Fruit fly (Drosophila melanogaster) whole organism, embryonic: ENCODE measurements around the gene I-2.
A peak's percentile ranks its signal among the peaks of the same experiment; 100 is the strongest.

Experiments
- Ada2b ChIP-seq: fragments of 200-800 bp; sonication (Bioruptor generic); IDR thresholded peaks from 2 replicates; pipeline ENCODE4 v1.3.6; 2022; ENCODE audit warnings: missing biosample characterization, missing genetic modification characterization
- Atf3 ChIP-seq: fragments of 200-800 bp; sonication (Bioruptor generic); optimal IDR thresholded peaks from 3 replicates; lab custom pipeline; 2016; ENCODE audit warnings: missing biosample characterization, missing genetic modification characterization
- Awh ChIP-seq: fragments of 200-800 bp; sonication (Bioruptor generic); IDR thresholded peaks from 2 replicates; pipeline ENCODE4, ENCODE4 v1.3.6; 2022; ENCODE audit warnings: missing biosample characterization, missing genetic modification characterization
- Blimp-1 ChIP-seq: fragments of 200-800 bp; sonication (Bioruptor generic); optimal IDR thresholded peaks from 3 replicates; lab custom pipeline; 2018; ENCODE audit warnings: missing biosample characterization, missing genetic modification characterization, mild to moderate bottlenecking, moderate library complexity, missing genetic modification reagents
- CG10959 ChIP-seq: fragments of 200-800 bp; sonication (Bioruptor generic); IDR thresholded peaks from 2 replicates; pipeline ENCODE4 v1.3.6; 2022; ENCODE audit warnings: missing biosample characterization, missing genetic modification characterization
- CG16863 ChIP-seq: fragments of 200-800 bp; sonication (Bioruptor generic); optimal IDR thresholded peaks from 3 replicates; lab custom pipeline; 2016; ENCODE audit warnings: missing biosample characterization, missing genetic modification characterization
- CG17361 ChIP-seq: fragments of 200-800 bp; sonication (Bioruptor generic); IDR thresholded peaks from 3 replicates; pipeline ENCODE4 v1.3.6; 2022; ENCODE audit warnings: missing biosample characterization, missing genetic modification characterization
- CG17829 ChIP-seq: fragments of 200-800 bp; optimal IDR thresholded peaks from 2 replicates; lab custom pipeline; 2019; ENCODE audit warnings: missing biosample characterization, mild to moderate bottlenecking, missing genetic modification characterization, moderate library complexity
- CG2116 ChIP-seq: fragments of 200-800 bp; sonication (Bioruptor generic); optimal IDR thresholded peaks from 3 replicates; lab custom pipeline; 2018; ENCODE audit warnings: missing biosample characterization, mild to moderate bottlenecking, missing genetic modification characterization
- CG30431 ChIP-seq: fragments of 200-800 bp; sonication (Bioruptor generic); optimal IDR thresholded peaks from 2 replicates; lab custom pipeline; 2017; ENCODE audit warnings: missing biosample characterization, missing genetic modification characterization
- CG33557 ChIP-seq: fragments of 200-800 bp; sonication (Bioruptor generic); optimal IDR thresholded peaks from 2 replicates; lab custom pipeline; 2019; ENCODE audit warnings: missing biosample characterization, mild to moderate bottlenecking, missing genetic modification characterization, moderate library complexity
- CG4328 ChIP-seq: fragments of 200-800 bp; sonication (Bioruptor generic); optimal IDR thresholded peaks from 3 replicates; lab custom pipeline; 2017; ENCODE audit warnings: missing biosample characterization, missing genetic modification reagents, missing genetic modification characterization
- CG5245 ChIP-seq: fragments of 200-800 bp; sonication (Bioruptor generic); optimal IDR thresholded peaks from 3 replicates; lab custom pipeline; 2016; ENCODE audit warnings: missing biosample characterization, missing genetic modification characterization
- CG6765 ChIP-seq: fragments of 200-800 bp; sonication (Bioruptor generic); optimal IDR thresholded peaks from 3 replicates; lab custom pipeline; 2017; ENCODE audit warnings: missing biosample characterization, mild to moderate bottlenecking, missing genetic modification characterization
- CG6854 ChIP-seq: fragments of 200-800 bp; sonication (Bioruptor generic); optimal IDR thresholded peaks from 3 replicates; lab custom pipeline; 2017; ENCODE audit warnings: missing biosample characterization, mild to moderate bottlenecking, missing genetic modification characterization
- CG8944 ChIP-seq: fragments of 200-800 bp; sonication (Bioruptor generic); optimal IDR thresholded peaks from 3 replicates; lab custom pipeline; 2016; ENCODE audit warnings: missing biosample characterization, missing genetic modification characterization
- CG9437 ChIP-seq: fragments of 200-800 bp; sonication (Bioruptor generic); optimal IDR thresholded peaks from 2 replicates; lab custom pipeline; 2018; ENCODE audit warnings: missing biosample characterization, mild to moderate bottlenecking, missing genetic modification characterization
- CG9609 ChIP-seq: fragments of 200-800 bp; sonication (Bioruptor generic); optimal IDR thresholded peaks from 3 replicates; lab custom pipeline; 2016; ENCODE audit warnings: missing biosample characterization, missing genetic modification characterization
- E2f1 ChIP-seq: fragments of 200-800 bp; sonication (Bioruptor generic); IDR thresholded peaks from 2 replicates; pipeline ENCODE4 v1.3.6; 2022; ENCODE audit warnings: missing biosample characterization, missing genetic modification characterization
- ERR ChIP-seq: fragments of 200-800 bp; sonication (Bioruptor generic); optimal IDR thresholded peaks from 2 replicates; lab custom pipeline; 2016; ENCODE audit warnings: missing biosample characterization, missing genetic modification characterization
- Gug ChIP-seq: fragments of 200-800 bp; sonication (Bioruptor generic); IDR thresholded peaks from 4 replicates; pipeline ENCODE4 v1.3.6; 2022; ENCODE audit warnings: missing biosample characterization, missing genetic modification characterization
- HLH3B ChIP-seq: fragments of 200-800 bp; sonication (Bioruptor generic); IDR thresholded peaks from 2 replicates; pipeline ENCODE4 v1.3.6; 2022; ENCODE audit warnings: missing biosample characterization, missing genetic modification characterization
- Hmx ChIP-seq: fragments of 200-800 bp; sonication (Bioruptor generic); optimal IDR thresholded peaks from 2 replicates; lab custom pipeline; 2016; ENCODE audit warnings: missing biosample characterization, missing genetic modification characterization
- Hr3 ChIP-seq: fragments of 200-800 bp; sonication (Bioruptor generic); optimal IDR thresholded peaks from 3 replicates; lab custom pipeline; 2016; ENCODE audit warnings: missing biosample characterization, missing genetic modification characterization
- Lhr ChIP-seq: fragments of 200-800 bp; sonication (Bioruptor generic); optimal IDR thresholded peaks from 3 replicates; lab custom pipeline; 2017; ENCODE audit warnings: mild to moderate bottlenecking, missing biosample characterization, missing genetic modification reagents, missing genetic modification characterization
- MBD-R2 ChIP-seq: fragments of 200-800 bp; sonication (Bioruptor generic); IDR thresholded peaks from 2 replicates; pipeline ENCODE4 v1.3.6; 2022; ENCODE audit warnings: missing biosample characterization, missing genetic modification characterization
- MTF-1 ChIP-seq: fragments of 200-800 bp; sonication (Bioruptor generic); optimal IDR thresholded peaks from 2 replicates; lab custom pipeline; 2018; ENCODE audit warnings: missing biosample characterization, mild to moderate bottlenecking, missing genetic modification characterization, borderline replicate concordance
- PHDP ChIP-seq: fragments of 200-800 bp; sonication (Bioruptor generic); optimal IDR thresholded peaks from 3 replicates; lab custom pipeline; 2018; ENCODE audit warnings: missing biosample characterization, mild to moderate bottlenecking, missing genetic modification characterization, moderate library complexity
- Ptx1 ChIP-seq: fragments of 200-800 bp; sonication (Bioruptor generic); IDR thresholded peaks from 2 replicates; pipeline ENCODE4 v1.3.6; 2022; ENCODE audit warnings: missing biosample characterization, missing genetic modification characterization
- Scr ChIP-seq: fragments of 200-800 bp; sonication (Bioruptor generic); IDR thresholded peaks from 2 replicates; pipeline ENCODE4 v1.3.6; 2022; ENCODE audit warnings: missing biosample characterization, missing genetic modification characterization; ENCODE audit not compliant: partially characterized antibody
- Taf1 ChIP-seq: fragments of 200-800 bp; sonication (Bioruptor generic); IDR thresholded peaks from 2 replicates; pipeline ENCODE4 v1.3.6; 2022; ENCODE audit warnings: missing biosample characterization, missing genetic modification characterization
- Usf ChIP-seq: fragments of 200-800 bp; sonication (Bioruptor generic); optimal IDR thresholded peaks from 2 replicates; lab custom pipeline; 2017; ENCODE audit warnings: missing genotype, missing biosample characterization, missing genetic modification characterization
- aop ChIP-seq: fragments of 200-800 bp; sonication (Bioruptor generic); IDR thresholded peaks from 2 replicates; pipeline ENCODE4 v1.3.6; 2022; ENCODE audit warnings: missing biosample characterization, missing genetic modification characterization
- bab2 ChIP-seq: fragments of 200-800 bp; sonication (Bioruptor generic); optimal IDR thresholded peaks from 2 replicates; lab custom pipeline; 2016; ENCODE audit warnings: missing biosample characterization, missing genetic modification characterization
- bigmax ChIP-seq: fragments of 200-800 bp; sonication (Bioruptor generic); optimal IDR thresholded peaks from 2 replicates; lab custom pipeline; 2018; ENCODE audit warnings: missing biosample characterization, mild to moderate bottlenecking, missing genetic modification characterization
- chm ChIP-seq: fragments of 200-800 bp; sonication (Bioruptor generic); IDR thresholded peaks from 2 replicates; pipeline ENCODE4 v1.3.6; 2022; ENCODE audit warnings: missing biosample characterization, missing genetic modification characterization
- dpn ChIP-seq, 2 experiments: fragments of 200-800 bp; sonication (Bioruptor generic); optimal IDR thresholded peaks; 3 replicates each; lab custom pipeline; 2016; ENCODE audit warnings: missing biosample characterization in 2 of 2, missing genetic modification characterization in 2 of 2
- ems ChIP-seq: fragments of 200-800 bp; sonication (Bioruptor generic); optimal IDR thresholded peaks from 3 replicates; lab custom pipeline; 2016; ENCODE audit warnings: missing biosample characterization, missing genetic modification characterization
- fd102C ChIP-seq: fragments of 200-800 bp; sonication (Bioruptor generic); optimal IDR thresholded peaks from 2 replicates; lab custom pipeline; 2018; ENCODE audit warnings: missing biosample characterization, mild to moderate bottlenecking, missing genetic modification characterization, moderate library complexity
- gfzf ChIP-seq: fragments of 200-800 bp; sonication (Bioruptor generic); optimal IDR thresholded peaks from 2 replicates; lab custom pipeline; 2016; ENCODE audit warnings: missing biosample characterization, mild to moderate bottlenecking, missing genetic modification characterization, moderate library complexity
- ind ChIP-seq: fragments of 200-800 bp; sonication (Bioruptor generic); optimal IDR thresholded peaks from 3 replicates; lab custom pipeline; 2016; ENCODE audit warnings: missing biosample characterization, missing genetic modification characterization
- insv ChIP-seq, 2 experiments: fragments of 200-800 bp; sonication (Bioruptor generic); optimal IDR thresholded peaks; 3 replicates each; lab custom pipeline; 2016 to 2018; ENCODE audit warnings: missing biosample characterization in 2 of 2, missing genetic modification characterization in 2 of 2
- jigr1 ChIP-seq: fragments of 200-800 bp; sonication (Bioruptor generic); IDR thresholded peaks from 3 replicates; pipeline ENCODE4 v1.3.6; 2022; ENCODE audit warnings: missing biosample characterization, missing genetic modification characterization
- lab ChIP-seq: fragments of 200-800 bp; sonication (Bioruptor generic); optimal IDR thresholded peaks from 3 replicates; lab custom pipeline; 2017; ENCODE audit warnings: missing biosample characterization, missing genetic modification characterization, mild to moderate bottlenecking, moderate library complexity, missing genetic modification reagents
- nau ChIP-seq: fragments of 200-800 bp; sonication (Bioruptor generic); optimal IDR thresholded peaks from 3 replicates; lab custom pipeline; 2017; ENCODE audit warnings: missing biosample characterization, mild to moderate bottlenecking, missing genetic modification characterization, missing genetic modification reagents
- odd ChIP-seq: fragments of 200-800 bp; sonication (Bioruptor generic); optimal IDR thresholded peaks from 2 replicates; lab custom pipeline; 2017; ENCODE audit warnings: missing biosample characterization, mild to moderate bottlenecking, missing genetic modification characterization
- pum ChIP-seq: fragments of 200-800 bp; sonication (Bioruptor generic); optimal IDR thresholded peaks from 2 replicates; lab custom pipeline; 2016; ENCODE audit warnings: missing biosample characterization, missing genetic modification characterization
- sens ChIP-seq: fragments of 200-800 bp; sonication (Bioruptor generic); peaks from one replicate; lab custom pipeline; 2016; ENCODE audit warnings: missing biosample characterization, missing genetic modification characterization
- sob ChIP-seq: fragments of 200-800 bp; sonication (Bioruptor generic); IDR thresholded peaks from 2 replicates; pipeline ENCODE4 v1.3.6; 2022; ENCODE audit warnings: missing biosample characterization, missing genetic modification characterization
- sqz ChIP-seq: fragments of 200-800 bp; sonication (Bioruptor generic); optimal IDR thresholded peaks from 3 replicates; lab custom pipeline; 2018; ENCODE audit warnings: missing biosample characterization, mild to moderate bottlenecking, missing genetic modification characterization
- tgo ChIP-seq: fragments of 200-800 bp; sonication (Bioruptor generic); IDR thresholded peaks from 3 replicates; pipeline ENCODE4 v1.3.6; 2022; ENCODE audit warnings: missing biosample characterization, missing genetic modification characterization
- tio ChIP-seq: fragments of 200-800 bp; sonication (Bioruptor generic); optimal IDR thresholded peaks from 2 replicates; lab custom pipeline; 2017; ENCODE audit warnings: missing biosample characterization, missing genetic modification characterization, inconsistent platforms

I-2 gene

dm6 chr3L:9859624-9860023 is 23.0 kb upstream of the I-2 start, which contains the start of gene CG10809 (continued):
- TF ChIP-seq gfzf (GFP tag; lab: Kevin White, UChicago) (peak; percentile 72), pum (GFP tag; lab: Kevin White, UChicago) (no peak), CG9609 (peak; percentile 20), Usf (GFP tag; lab: Kevin White, UChicago) (no peak), tgo (GFP tag; lab: Robert Waterston, UW) (no peak), ERR (GFP tag; lab: Kevin White, UChicago) (no peak), bigmax (no peak), tio (GFP tag; lab: Kevin White, UChicago) (no peak), nau (GFP tag; lab: Kevin White, UChicago) (no peak), CG6854 (no peak), Hmx (GFP tag; lab: Kevin White, UChicago) (no peak), jigr1 (peak; percentile 57; the same call in 1 of the 3 replicates), odd (GFP tag; lab: Kevin White, UChicago) (no peak), Scr (GFP tag; lab: Robert Waterston, UW) (peak; percentile 94), dpn (GFP tag; optimal IDR thresholded peaks at IDR 0.05; lab: Kevin White, UChicago) (peak in 1 of 2 experiments; percentile 44), fd102C (GFP tag; lab: Kevin White, UChicago) (peak; percentile 5), Taf1 (GFP tag; lab: Robert Waterston, UW) (no peak), lab (GFP tag; lab: Kevin White, UChicago) (no peak), bab2 (GFP tag; lab: Kevin White, UChicago) (no peak), CG33557 (GFP tag; lab: Kevin White, UChicago) (peak; percentile 17), chm (GFP tag; lab: Robert Waterston, UW) (no peak), Blimp-1 (GFP tag; lab: Kevin White, UChicago) (no peak), CG5245 (GFP tag; lab: Kevin White, UChicago) (no peak), PHDP (peak; percentile 25), Lhr (GFP tag; lab: Kevin White, UChicago) (no peak), CG17829 (tag; lab: Kevin White, UChicago) (peak; percentile 42), ind (GFP tag; lab: Kevin White, UChicago) (peak; percentile 15), sens (GFP tag; lab: Kevin White, UChicago) (peak; percentile 67), CG10959 (GFP tag; lab: Robert Waterston, UW) (no peak), Hr3 (GFP tag; lab: Kevin White, UChicago) (peak; percentile 11), sqz (GFP tag; lab: Kevin White, UChicago) (no peak), Awh (GFP tag; lab: Robert Waterston, UW) (no peak), Atf3 (GFP tag; lab: Kevin White, UChicago) (no peak), CG4328 (no peak), CG30431 (no peak), insv (GFP tag; optimal IDR thresholded peaks at IDR 0.05; lab: Kevin White, UChicago) (no peak), E2f1 (GFP tag; lab: Robert Waterston, UW) (no peak), CG16863 (no peak), CG2116 (GFP tag; lab: Kevin White, UChicago) (peak; percentile 85), sob (GFP tag; lab: Robert Waterston, UW) (peak; percentile 39; the same call in 1 of the 2 replicates), CG6765 (GFP tag; lab: Kevin White, UChicago) (no peak), HLH3B (no peak), Gug (GFP tag; lab: Robert Waterston, UW) (peak; percentile 18; the same call in 1 of the 4 replicates), MBD-R2 (peak; percentile 76), ems (GFP tag; lab: Kevin White, UChicago) (no peak), MTF-1 (GFP tag; lab: Kevin White, UChicago) (no peak), aop (no peak), CG9437 (GFP tag; lab: Kevin White, UChicago) (no peak), CG8944 (GFP tag; lab: Kevin White, UChicago) (no peak), Ada2b (GFP tag; lab: Robert Waterston, UW) (no peak), CG17361 (peak; percentile 56; the same call in 2 of the 3 replicates), Ptx1 (peak; percentile 11; the same call in 1 of the 2 replicates)
